Worm (Caenorhabditis elegans) whole organism, midembryonic: ENCODE measurements around the gene T05G5.5.

Experiments used
- T22C8.4 ChIP-seq: fragments of 200-800 bp; sonication (Bioruptor generic); IDR thresholded peaks from 2 replicates; pipeline ENCODE4 v1.3.6; 2022; ENCODE audit warnings: missing genetic modification characterization, missing compliant biosample characterization
- cog-1 ChIP-seq: sonication (generic microtip); optimal IDR thresholded peaks from 2 replicates; lab custom pipeline; 2016; ENCODE audit warnings: missing genetic modification characterization, missing compliant biosample characterization
- klf-2 ChIP-seq: fragments of 200-800 bp; sonication (Bioruptor generic); conservative IDR thresholded peaks from 2 replicates; pipeline ENCODE4 v1.3.6; 2022; ENCODE audit warnings: missing genetic modification reagents, missing genetic modification characterization, missing compliant biosample characterization
- ztf-23 ChIP-seq: fragments of 200-800 bp; sonication (Bioruptor generic); IDR thresholded peaks from 2 replicates; pipeline ENCODE4 v1.3.6; 2022; ENCODE audit warnings: missing genetic modification reagents, missing genetic modification characterization, missing compliant biosample characterization
- ztf-29 ChIP-seq: fragments of 200-800 bp; sonication (Bioruptor generic); IDR thresholded peaks from 2 replicates; pipeline ENCODE4 v1.3.6; 2022; ENCODE audit warnings: missing genetic modification reagents, missing genetic modification characterization, missing compliant biosample characterization

DNA sequence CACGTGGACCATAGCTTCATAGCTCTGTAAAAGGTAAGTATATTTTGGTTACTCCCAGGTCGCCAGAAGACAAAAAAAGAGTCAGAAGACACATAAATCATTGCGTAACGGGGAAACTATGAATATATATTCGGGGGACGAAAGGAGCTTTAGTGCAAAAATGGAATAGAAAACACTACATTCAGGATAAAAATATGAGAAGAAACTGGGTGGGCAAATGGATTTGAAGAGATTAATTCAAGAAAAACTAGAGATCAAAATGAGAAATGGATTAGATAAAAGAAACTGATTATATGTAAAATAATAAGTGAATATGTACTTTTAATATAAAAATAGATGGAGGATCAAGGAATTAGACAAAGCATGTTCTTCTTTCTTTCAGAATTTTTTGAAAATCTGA is 23.8 kb downstream of the T05G5.5 start, which contains the start of gene C07A9.12:
- TF ChIP-seq ztf-23 (GFP tag; lab: Robert Waterston, UW) (no peak), cog-1 (no peak), klf-2 (GFP tag; lab: Robert Waterston, UW) (no peak), T22C8.4 (GFP tag; lab: Robert Waterston, UW) (no peak), ztf-29 (no peak)
